Worm (Caenorhabditis elegans): ENCODE data around the gene K02A2.1.
"Not testable (repeated sequence)": the region's sequence is repeated elsewhere in the genome, so short reads cannot be mapped to it uniquely, and the experiment has no call there.

Gene K02A2.1

ce11 chrII:7434958-7435357, at the start of gene K02A2.1:
TSS of gene K02A2.1 (plus strand) at chrII:7435258.
- not testable (repeated sequence) for TF ChIP-seq unc-55 (GFP tag; optimal IDR thresholded peaks at IDR 0.05); Y55F3AM.14 (GFP tag; optimal IDR thresholded peaks at IDR 0.05); egl-27 (tag; optimal IDR thresholded peaks at IDR 0.05)

ce11 chrII:7385442-7385841, 49.6 kb upstream of the K02A2.1 start, which contains the start of gene sre-3:
TSS of gene sre-3 (plus strand) at chrII:7385742.
- TF ChIP-seq ceh-16 (tag; optimal IDR thresholded peaks at IDR 0.05), result no peak
- TF ChIP-seq crh-2 (tag; optimal IDR thresholded peaks at IDR 0.05), result no peak
- no peak for TF ChIP-seq mab-5 (tag; optimal IDR thresholded peaks at IDR 0.05)
- TF ChIP-seq ZK546.5 (tag; optimal IDR thresholded peaks at IDR 0.05), result no peak
- TF ChIP-seq skn-1 (tag; optimal IDR thresholded peaks at IDR 0.05), result no peak
- no peak for TF ChIP-seq lin-39 (tag; optimal IDR thresholded peaks at IDR 0.05)
- no peak for TF ChIP-seq peb-1 (tag; optimal IDR thresholded peaks at IDR 0.05)
- TF ChIP-seq nhr-21 (tag; optimal IDR thresholded peaks at IDR 0.05), result no peak
- TF ChIP-seq fos-1 (tag; optimal IDR thresholded peaks at IDR 0.05), result no peak
- TF ChIP-seq elt-1 (tag; optimal IDR thresholded peaks at IDR 0.05), result no peak
- no peak for TF ChIP-seq mdl-1 (tag; optimal IDR thresholded peaks at IDR 0.05)
- TF ChIP-seq ztf-1 (GFP tag; conservative IDR thresholded peaks at IDR 0.05), result no peak

ce11 chrII:7390335-7390734, 44.7 kb upstream of the K02A2.1 start:
- TF ChIP-seq ZK546.5 (tag; optimal IDR thresholded peaks at IDR 0.05), result no peak
- TF ChIP-seq C34F6.9 (tag; optimal IDR thresholded peaks at IDR 0.05), result no peak
- TF ChIP-seq ztf-1 (GFP tag; conservative IDR thresholded peaks at IDR 0.05), result no peak
- TF ChIP-seq nhr-6 (tag; optimal IDR thresholded peaks at IDR 0.05), result no peak
- no peak for TF ChIP-seq Y55F3AM.14 (GFP tag; optimal IDR thresholded peaks at IDR 0.05)
- no peak for TF ChIP-seq ztf-11 (tag; optimal IDR thresholded peaks at IDR 0.05)
- no peak for TF ChIP-seq skn-1 (tag; optimal IDR thresholded peaks at IDR 0.05)

- TF ChIP-seq blmp-1 (tag; optimal IDR thresholded peaks at IDR 0.05; ENCODE audit: insufficient read depth), result peak; percentile 60
- no peak for TF ChIP-seq unc-39 (tag; optimal IDR thresholded peaks at IDR 0.05)
- no peak for TF ChIP-seq nhr-21 (tag; optimal IDR thresholded peaks at IDR 0.05)
- peak; percentile 63 for TF ChIP-seq crh-2 (tag; optimal IDR thresholded peaks at IDR 0.05)
- peak; percentile 89 for TF ChIP-seq sma-9 (GFP tag; optimal IDR thresholded peaks at IDR 0.05)
- TF ChIP-seq sma-9 (tag; optimal IDR thresholded peaks at IDR 0.05), result no peak
- peak; percentile 97 for TF ChIP-seq nhr-129 (tag; optimal IDR thresholded peaks at IDR 0.05)
- TF ChIP-seq sem-4 (tag; optimal IDR thresholded peaks at IDR 0.05), result peak; percentile 34
- peak in 1 of 2 experiments; percentile 54 for TF ChIP-seq lsy-2 (tag; optimal IDR thresholded peaks at IDR 0.05)
- peak; percentile 72 for TF ChIP-seq zag-1 (tag; optimal IDR thresholded peaks at IDR 0.05)
- no peak for TF ChIP-seq ceh-16 (tag; optimal IDR thresholded peaks at IDR 0.05)
- peak; percentile 54 for TF ChIP-seq F13H6.1 (tag; optimal IDR thresholded peaks at IDR 0.05)
- TF ChIP-seq elt-3 (tag; optimal IDR thresholded peaks at IDR 0.05), result no peak
- TF ChIP-seq snpc-4 (tag; optimal IDR thresholded peaks at IDR 0.05), result no peak
- TF ChIP-seq lin-11 (tag; optimal IDR thresholded peaks at IDR 0.05), result no peak
- TF ChIP-seq ZK546.5 (tag; optimal IDR thresholded peaks at IDR 0.05), result no peak
- peak; percentile 20 for TF ChIP-seq gmeb-1 (tag; optimal IDR thresholded peaks at IDR 0.05)
- TF ChIP-seq fos-1 (tag; optimal IDR thresholded peaks at IDR 0.05), result peak; percentile 85
- no peak for TF ChIP-seq nhr-237 (tag; optimal IDR thresholded peaks at IDR 0.05)
- TF ChIP-seq C34F6.9 (tag; optimal IDR thresholded peaks at IDR 0.05), result peak; percentile 56
- TF ChIP-seq dmd-4 (tag; optimal IDR thresholded peaks at IDR 0.05), result no peak
- TF ChIP-seq ztf-4 (tag; optimal IDR thresholded peaks at IDR 0.05), result no peak
- peak; percentile 76 for TF ChIP-seq nhr-25 (tag; optimal IDR thresholded peaks at IDR 0.05)
- peak; percentile 42 for TF ChIP-seq sma-3 (GFP tag; optimal IDR thresholded peaks at IDR 0.05)
- no peak for TF ChIP-seq lin-39 (tag; optimal IDR thresholded peaks at IDR 0.05)
These were observed 42.9 kb upstream of the K02A2.1 start for ce11 chrII:7392052-7392694.

Data from whole organism, L2 larva.